Worm (Caenorhabditis elegans) whole organism, midembryonic: ENCODE data around the gene Y116A8C.49.

Experiments
- cog-1 ChIP-seq: sonication (generic microtip); optimal IDR thresholded peaks from 2 replicates; lab custom pipeline; 2016; ENCODE audit warnings: missing genetic modification characterization, missing compliant biosample characterization
- flt-1 ChIP-seq: fragments of 200-800 bp; sonication (Bioruptor generic); IDR thresholded peaks from 2 replicates; pipeline ENCODE4 v1.3.6; 2022; ENCODE audit warnings: missing genetic modification characterization, missing compliant biosample characterization
- klf-2 ChIP-seq: fragments of 200-800 bp; sonication (Bioruptor generic); conservative IDR thresholded peaks from 2 replicates; pipeline ENCODE4 v1.3.6; 2022; ENCODE audit warnings: missing genetic modification reagents, missing genetic modification characterization, missing compliant biosample characterization
- med-1 ChIP-seq: sonication (generic microtip); optimal IDR thresholded peaks from 2 replicates; lab custom pipeline; 2017; ENCODE audit warnings: missing genetic modification characterization, mild to moderate bottlenecking, missing compliant biosample characterization, antibody characterized with exemption, missing genetic modification reagents; ENCODE audit not compliant: insufficient read depth
- ref-1 ChIP-seq: fragments of 200-800 bp; sonication (Bioruptor generic); conservative IDR thresholded peaks from 2 replicates; pipeline ENCODE4 v1.3.6; 2022; ENCODE audit warnings: missing genetic modification reagents, missing genetic modification characterization, missing compliant biosample characterization
- ztf-23 ChIP-seq: fragments of 200-800 bp; sonication (Bioruptor generic); IDR thresholded peaks from 2 replicates; pipeline ENCODE4 v1.3.6; 2022; ENCODE audit warnings: missing genetic modification reagents, missing genetic modification characterization, missing compliant biosample characterization
- ztf-29 ChIP-seq: fragments of 200-800 bp; sonication (Bioruptor generic); IDR thresholded peaks from 2 replicates; pipeline ENCODE4 v1.3.6; 2022; ENCODE audit warnings: missing genetic modification reagents, missing genetic modification characterization, missing compliant biosample characterization

DNA sequence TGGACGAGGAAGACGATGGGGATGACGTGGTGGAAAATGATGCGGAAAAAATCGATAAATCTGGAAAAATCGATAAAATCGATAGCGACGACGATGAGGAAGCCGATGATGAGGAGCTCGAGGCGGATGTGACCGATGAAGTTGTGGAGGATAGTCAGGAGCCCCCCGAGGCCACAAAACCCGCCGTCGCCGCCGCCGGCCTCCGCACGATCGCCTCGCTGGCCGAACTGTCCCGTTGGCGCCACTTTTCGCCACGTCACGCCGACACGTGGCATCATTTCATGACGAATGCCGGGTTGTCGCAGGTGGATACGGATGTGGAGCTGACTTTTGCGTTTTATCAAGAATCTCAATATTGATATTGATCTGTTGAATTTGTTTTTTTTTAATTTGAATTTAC is 31.5 kb upstream of the Y116A8C.49 start:
- TF ChIP-seq ref-1 (GFP tag; lab: Robert Waterston, UW) (no peak), med-1 (GFP tag; lab: Kevin White, UChicago) (no peak), ztf-23 (GFP tag; lab: Robert Waterston, UW) (no peak), ztf-29 (no peak), flt-1 (GFP tag; lab: Robert Waterston, UW) (no peak), klf-2 (GFP tag; lab: Robert Waterston, UW) (no peak), cog-1 (tag; lab: Kevin White, UChicago) (no peak)
